Fruit fly (Drosophila melanogaster) ovary, adult (tissue): ENCODE measurements around the gene eIF4E3.
"Not testable (repeated sequence)": the region's sequence is repeated elsewhere in the genome, so short reads cannot be mapped to it uniquely, and the experiment has no call there.

Source experiments
- CG17801 ChIP-seq: fragments of 200-800 bp; optimal IDR thresholded peaks from 2 replicates; lab custom pipeline; 2019; ENCODE audit warnings: missing biosample characterization, mild to moderate bottlenecking, missing genetic modification characterization, moderate library complexity; ENCODE audit not compliant: partially characterized antibody

The eIF4E3 gene

dm6 chr3L:8218883-8219282 lies 10.1 kb upstream of the eIF4E3 start, which contains the start of gene CG13674:
Gene CG13674, minus strand, starts transcription at chr3L:8218983.
- TF ChIP-seq CG17801 (GFP tag; lab: Kevin White, UChicago) = no peak

DNA sequence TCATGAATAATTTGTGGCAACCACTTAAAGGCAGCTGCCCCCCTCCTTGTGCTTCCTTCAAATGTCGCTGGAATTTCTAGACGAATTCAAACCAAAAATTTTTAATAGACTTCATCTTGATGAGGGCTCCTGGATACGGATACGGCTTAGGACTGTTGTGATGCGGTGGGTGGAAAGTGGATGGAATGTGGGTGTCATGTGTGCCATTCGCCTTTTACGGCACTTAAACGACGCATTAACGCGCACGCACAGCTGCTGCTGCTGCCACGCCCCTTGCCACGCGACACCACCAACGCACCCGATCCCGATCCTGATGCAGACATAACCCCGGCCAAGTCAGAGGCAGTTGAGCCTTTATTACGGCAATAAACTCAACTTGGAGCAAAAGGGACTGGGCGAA lies 9.3 kb upstream of the eIF4E3 start:
- no peak for TF ChIP-seq CG17801 (GFP tag; lab: Kevin White, UChicago)

DNA sequence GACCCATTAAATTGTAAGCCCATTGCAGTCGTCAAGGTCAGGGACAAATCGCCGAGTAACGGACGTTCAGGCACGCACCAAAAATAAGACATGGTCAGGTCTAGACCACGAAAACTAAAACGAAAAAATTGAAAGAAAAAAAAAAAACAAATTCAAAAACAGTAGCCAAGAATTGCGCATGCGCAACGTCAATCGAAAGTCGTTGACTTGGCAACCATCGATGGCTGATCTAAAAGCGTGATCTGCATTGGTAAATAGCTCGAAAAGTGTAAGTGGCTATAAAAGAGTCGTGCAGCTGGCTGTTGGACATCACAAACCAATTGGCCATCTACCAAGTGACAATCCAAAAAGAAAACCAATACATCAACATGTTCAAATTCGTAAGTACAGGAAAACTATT lies 7.2 kb upstream of the eIF4E3 start, which contains the start of gene CG13678:
TSS of gene CG13678 (plus strand) at position 307 of the 400 bp plus-strand sequence.
- TF ChIP-seq CG17801 (GFP tag; lab: Kevin White, UChicago) = no peak

dm6 chr3L:8238347-8238746 lies 9.3 kb downstream of the eIF4E3 start, which contains the start of gene Dscam4:
Gene Dscam4, plus strand, starts transcription at chr3L:8238647.
- not testable (repeated sequence) for TF ChIP-seq CG17801 (GFP tag; lab: Kevin White, UChicago)

dm6 chr3L:8240501-8240900 lies 11.5 kb downstream of the eIF4E3 start, which contains the start of gene CG7213:
Gene CG7213, minus strand, starts transcription at chr3L:8240601.
- TF ChIP-seq CG17801 (GFP tag; lab: Kevin White, UChicago) = no peak

DNA sequence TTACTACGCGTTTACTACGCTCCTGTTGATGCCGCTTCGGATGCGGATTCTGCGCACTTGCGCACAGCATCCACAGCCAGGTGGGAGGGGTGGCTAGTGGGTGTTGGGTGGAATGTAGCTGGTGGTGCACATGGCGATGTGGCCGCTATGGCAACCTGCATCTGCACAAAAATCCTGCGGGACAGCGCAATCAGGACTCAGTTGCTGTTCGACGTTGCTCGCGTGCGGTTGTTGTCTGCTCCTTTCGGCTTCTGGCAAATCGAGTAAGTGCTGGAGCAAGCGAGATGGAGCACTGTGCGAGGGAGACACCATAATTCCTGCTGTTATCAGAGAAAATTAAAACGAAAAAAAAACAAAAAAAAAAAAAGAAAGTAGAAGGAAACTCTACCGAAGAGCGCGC lies 11.9 kb downstream of the eIF4E3 start:
- no peak for TF ChIP-seq CG17801 (GFP tag; lab: Kevin White, UChicago)
